Fruit fly (Drosophila melanogaster) S2 (cell line): ENCODE results near the gene IKKepsilon.

ENCODE experiments used
- CG8478 ChIP-seq: fragments of >200 bp; optimal IDR thresholded peaks from 2 replicates; lab custom pipeline; 2018
- CTCF ChIP-seq, 2 experiments: fragments of >200 bp; optimal IDR thresholded peaks; 2 replicates each; lab custom pipeline; 2018

DNA sequence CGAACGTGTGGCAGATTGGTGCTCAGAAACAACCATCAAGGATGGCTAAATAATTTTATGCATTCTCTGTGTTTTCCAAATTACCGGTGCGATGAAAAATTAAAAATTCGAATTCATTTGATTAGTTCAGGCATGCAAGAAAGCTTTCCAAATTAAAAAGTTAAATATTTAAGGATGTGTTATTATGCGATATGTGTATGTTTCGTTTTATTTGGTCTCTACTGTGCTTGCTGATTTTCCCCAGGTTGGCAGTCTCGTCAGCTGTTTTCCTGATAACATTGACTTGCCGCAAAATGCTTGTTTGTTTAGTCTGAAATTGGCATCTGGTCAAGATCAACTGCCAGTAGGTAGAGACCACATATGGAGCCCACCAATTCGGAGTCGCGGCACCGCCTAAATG lies 26.0 kb upstream of the IKKepsilon start, which contains the start of gene CG2611:
- TF ChIP-seq CG8478 (lab: Kevin White, UChicago) = no peak
- TF ChIP-seq CTCF (optimal IDR thresholded peaks at IDR 0.05; lab: Kevin White, UChicago) = no peak
